Fruit fly (Drosophila melanogaster): ENCODE measurements around the gene CG13670.

The CG13670 gene

DNA sequence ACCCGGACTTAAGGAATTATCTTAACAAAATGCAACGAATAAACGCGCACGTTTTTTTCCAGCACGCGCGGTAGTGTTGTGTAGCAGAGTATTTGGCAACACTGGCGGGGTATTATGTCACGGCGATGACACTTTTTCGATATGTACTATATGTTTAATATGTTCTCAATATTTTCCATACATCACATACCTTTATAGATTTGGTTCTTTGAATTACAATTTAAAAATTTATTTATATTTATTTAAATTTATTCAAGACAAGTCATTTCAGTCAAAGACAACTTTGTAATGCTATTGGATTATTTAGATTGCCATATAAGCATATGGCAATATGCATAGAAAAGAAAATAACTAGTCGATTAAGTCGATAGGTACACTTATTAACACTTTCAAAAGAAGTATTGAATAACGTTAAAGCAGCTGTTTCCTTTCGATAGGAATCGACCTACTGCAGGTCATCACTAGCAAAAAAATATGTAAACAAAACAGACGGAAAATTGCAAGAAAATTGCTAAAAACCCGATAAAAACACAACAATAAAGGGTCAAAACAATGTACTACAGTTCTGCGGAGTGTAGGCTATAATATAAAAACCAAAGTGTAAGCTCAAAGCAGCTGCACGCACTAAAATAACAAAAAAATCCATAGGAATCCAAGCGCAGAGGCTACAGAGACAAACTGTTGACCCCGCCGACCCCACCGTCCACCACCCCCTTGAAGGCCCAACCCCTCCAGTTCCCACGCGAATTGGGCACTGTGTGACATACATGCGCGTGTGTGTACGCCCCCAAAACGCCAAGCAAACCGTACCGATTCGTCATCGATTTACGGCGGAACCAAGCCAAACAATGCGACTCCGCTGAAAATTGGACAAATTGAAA is 25.8 kb downstream of the CG13670 start, which contains the start of the genes CG7182 and GAPcenA:
Gene CG7182 (minus strand): TSS at position 283 of the 881 bp plus-strand sequence.
Gene GAPcenA (plus strand): TSS at position 462 of the 881 bp plus-strand sequence.
- TF ChIP-seq fd96Ca (GFP tag; IDR thresholded peaks at IDR 0.05): no peak; the same call in 1 of the 3 replicates
- no peak for TF ChIP-seq CG8301 (tag; optimal IDR thresholded peaks at IDR 0.05)
- peak; percentile 80 for TF ChIP-seq CG8159 (tag; optimal IDR thresholded peaks at IDR 0.05)
- TF ChIP-seq CG13204 (GFP tag; optimal IDR thresholded peaks at IDR 0.05): no peak
- TF ChIP-seq CG34367 (tag; optimal IDR thresholded peaks at IDR 0.05): peak; percentile 56
- peak; percentile 52; the same call in 1 of the 3 replicates for TF ChIP-seq CG4496 (GFP tag; IDR thresholded peaks at IDR 0.05)
- TF ChIP-seq Snoo (tag; optimal IDR thresholded peaks at IDR 0.05): peak; percentile 76
- no peak for TF ChIP-seq CG12605 (GFP tag; IDR thresholded peaks at IDR 0.05)
- TF ChIP-seq CG10348 (GFP tag; IDR thresholded peaks at IDR 0.05): no peak
- no peak for TF ChIP-seq CG32121 (GFP tag; IDR thresholded peaks at IDR 0.05)
- no peak for TF ChIP-seq Pif1A (GFP tag; optimal IDR thresholded peaks at IDR 0.05)
- peak; percentile 49 for TF ChIP-seq Ets98B (GFP tag; IDR thresholded peaks at IDR 0.05)
- TF ChIP-seq Pif1B (GFP tag; optimal IDR thresholded peaks at IDR 0.05): no peak
- TF ChIP-seq D1 (tag; optimal IDR thresholded peaks at IDR 0.05): no peak
- no peak for TF ChIP-seq gl (tag; optimal IDR thresholded peaks at IDR 0.05)
- TF ChIP-seq CG17806 (tag; optimal IDR thresholded peaks at IDR 0.05): peak; percentile 63
- 0 out of 2 replicates have a peak, but pooled peaks have one; percentile 11 for TF ChIP-seq rn (GFP tag; IDR thresholded peaks at IDR 0.05)
- TF ChIP-seq CG15710 (tag; optimal IDR thresholded peaks at IDR 0.05): peak; percentile 80
- no peak for TF ChIP-seq CG14655 (GFP tag; optimal IDR thresholded peaks at IDR 0.05)
- TF ChIP-seq EcR (GFP tag; optimal IDR thresholded peaks at IDR 0.05): peak; percentile 85
- peak; percentile 64 for TF ChIP-seq CG9948 (tag; optimal IDR thresholded peaks at IDR 0.05)

DNA sequence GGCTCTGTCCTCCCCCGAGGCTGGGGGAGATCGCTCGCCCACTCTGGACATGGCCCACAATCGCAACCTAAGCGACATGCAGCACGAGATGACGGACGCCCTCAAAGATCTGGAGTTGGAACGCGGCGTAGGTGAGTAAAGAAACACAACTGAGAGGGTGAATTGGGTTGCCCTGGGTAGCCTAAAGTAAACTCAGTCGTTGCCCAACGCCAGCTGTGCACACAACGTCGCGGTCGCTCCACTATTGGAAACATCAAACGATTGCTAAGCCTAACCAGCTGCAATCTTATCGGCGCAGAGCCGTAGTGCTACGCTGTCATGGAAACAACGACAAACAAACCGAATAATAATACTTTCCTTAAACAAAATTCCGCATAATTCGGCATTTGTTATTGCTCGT is 26.8 kb downstream of the CG13670 start:
- no peak for TF ChIP-seq CG15710 (tag; optimal IDR thresholded peaks at IDR 0.05)
- no peak for TF ChIP-seq CG8301 (tag; optimal IDR thresholded peaks at IDR 0.05)
- TF ChIP-seq D1 (tag; optimal IDR thresholded peaks at IDR 0.05): no peak
- no peak for TF ChIP-seq Snoo (tag; optimal IDR thresholded peaks at IDR 0.05)
- no peak for TF ChIP-seq CG34367 (tag; optimal IDR thresholded peaks at IDR 0.05)
- no peak for TF ChIP-seq CG4496 (GFP tag; IDR thresholded peaks at IDR 0.05)
- TF ChIP-seq CG10348 (GFP tag; IDR thresholded peaks at IDR 0.05): no peak
- TF ChIP-seq CG14655 (GFP tag; optimal IDR thresholded peaks at IDR 0.05): no peak
- no peak for TF ChIP-seq CG9948 (tag; optimal IDR thresholded peaks at IDR 0.05)
- no peak for TF ChIP-seq EcR (GFP tag; optimal IDR thresholded peaks at IDR 0.05)
- no peak for TF ChIP-seq CG8159 (tag; optimal IDR thresholded peaks at IDR 0.05)
- TF ChIP-seq rn (GFP tag; IDR thresholded peaks at IDR 0.05): no peak
- TF ChIP-seq CG13204 (GFP tag; optimal IDR thresholded peaks at IDR 0.05): no peak
- TF ChIP-seq CG32121 (GFP tag; IDR thresholded peaks at IDR 0.05): no peak
- no peak for TF ChIP-seq Pif1A (GFP tag; optimal IDR thresholded peaks at IDR 0.05)
- no peak for TF ChIP-seq CG17806 (tag; optimal IDR thresholded peaks at IDR 0.05)

dm6 chr3L:8356196-8356595 is 35.6 kb downstream of the CG13670 start, which contains the start of gene Culd:
TSS of gene Culd (minus strand) at chr3L:8356296.
- no peak for TF ChIP-seq D1 (tag; optimal IDR thresholded peaks at IDR 0.05)
- no peak for TF ChIP-seq fd96Ca (GFP tag; IDR thresholded peaks at IDR 0.05)
- no peak for TF ChIP-seq Pif1A (GFP tag; optimal IDR thresholded peaks at IDR 0.05)
- TF ChIP-seq CG8159 (tag; optimal IDR thresholded peaks at IDR 0.05): no peak
- TF ChIP-seq Ets98B (GFP tag; IDR thresholded peaks at IDR 0.05): no peak
- TF ChIP-seq CG8301 (tag; optimal IDR thresholded peaks at IDR 0.05): no peak
- no peak for TF ChIP-seq CG32121 (GFP tag; IDR thresholded peaks at IDR 0.05)
- TF ChIP-seq rn (GFP tag; IDR thresholded peaks at IDR 0.05): no peak
- no peak for TF ChIP-seq CG15710 (tag; optimal IDR thresholded peaks at IDR 0.05)

- no peak for TF ChIP-seq rn (GFP tag; IDR thresholded peaks at IDR 0.05)
- peak; percentile 43 for TF ChIP-seq CG34367 (tag; optimal IDR thresholded peaks at IDR 0.05)
- TF ChIP-seq CG9948 (tag; optimal IDR thresholded peaks at IDR 0.05): no peak
- no peak for TF ChIP-seq CG4496 (GFP tag; IDR thresholded peaks at IDR 0.05)
- TF ChIP-seq CG10348 (GFP tag; IDR thresholded peaks at IDR 0.05): no peak
- no peak for TF ChIP-seq EcR (GFP tag; optimal IDR thresholded peaks at IDR 0.05)
- no peak for TF ChIP-seq Pif1B (GFP tag; optimal IDR thresholded peaks at IDR 0.05)
- no peak for TF ChIP-seq gl (tag; optimal IDR thresholded peaks at IDR 0.05)
- TF ChIP-seq Snoo (tag; optimal IDR thresholded peaks at IDR 0.05): peak; percentile 55
- TF ChIP-seq Ets98B (GFP tag; IDR thresholded peaks at IDR 0.05): no peak
- TF ChIP-seq CG8159 (tag; optimal IDR thresholded peaks at IDR 0.05): peak; percentile 73
- no peak for TF ChIP-seq Pif1A (GFP tag; optimal IDR thresholded peaks at IDR 0.05)
- TF ChIP-seq CG32121 (GFP tag; IDR thresholded peaks at IDR 0.05): no peak
- TF ChIP-seq CG13204 (GFP tag; optimal IDR thresholded peaks at IDR 0.05): no peak
- no peak for TF ChIP-seq D1 (tag; optimal IDR thresholded peaks at IDR 0.05)
- TF ChIP-seq CG14655 (GFP tag; optimal IDR thresholded peaks at IDR 0.05): no peak
- peak; percentile 53 for TF ChIP-seq CG17806 (tag; optimal IDR thresholded peaks at IDR 0.05)
These were observed 37.6 kb downstream of the CG13670 start for dm6 chr3L:8358138-8358537.

- no peak for TF ChIP-seq CG34367 (tag; optimal IDR thresholded peaks at IDR 0.05)
- TF ChIP-seq CG12605 (GFP tag; IDR thresholded peaks at IDR 0.05): peak; percentile 49; the same call in 1 of the 2 replicates
- TF ChIP-seq CG15710 (tag; optimal IDR thresholded peaks at IDR 0.05): no peak
- no peak for TF ChIP-seq CG9948 (tag; optimal IDR thresholded peaks at IDR 0.05)
These were observed 38.4 kb downstream of the CG13670 start for dm6 chr3L:8358776-8359455.

Measured in whole organism, pupa.